Fruit fly (Drosophila melanogaster) whole organism: ENCODE data around the gene CG14963.

Experiments
- CG8478 ChIP-seq: fragments of >200 bp; optimal IDR thresholded peaks from 2 replicates; lab custom pipeline; 2018; ENCODE audit warnings: inconsistent platforms
- Dll ChIP-seq: fragments of >200 bp; optimal IDR thresholded peaks from 2 replicates; lab custom pipeline; 2017
- EcR ChIP-seq, 2 experiments: fragments of >200 bp; optimal IDR thresholded peaks; 2 replicates each; lab custom pipeline; 2017; ENCODE audit warnings: missing biosample characterization in 2 of 2, missing genetic modification characterization in 2 of 2, missing genetic modification reagents in 2 of 2
- pan ChIP-seq: fragments of >200 bp; optimal IDR thresholded peaks from 2 replicates; lab custom pipeline; 2017
- psq ChIP-seq: fragments of >200 bp; optimal IDR thresholded peaks from 2 replicates; lab custom pipeline; 2017
- usp ChIP-seq: fragments of >200 bp; optimal IDR thresholded peaks from 2 replicates; lab custom pipeline; 2017; ENCODE audit warnings: missing biosample characterization, missing genetic modification characterization, mixed read lengths

DNA sequence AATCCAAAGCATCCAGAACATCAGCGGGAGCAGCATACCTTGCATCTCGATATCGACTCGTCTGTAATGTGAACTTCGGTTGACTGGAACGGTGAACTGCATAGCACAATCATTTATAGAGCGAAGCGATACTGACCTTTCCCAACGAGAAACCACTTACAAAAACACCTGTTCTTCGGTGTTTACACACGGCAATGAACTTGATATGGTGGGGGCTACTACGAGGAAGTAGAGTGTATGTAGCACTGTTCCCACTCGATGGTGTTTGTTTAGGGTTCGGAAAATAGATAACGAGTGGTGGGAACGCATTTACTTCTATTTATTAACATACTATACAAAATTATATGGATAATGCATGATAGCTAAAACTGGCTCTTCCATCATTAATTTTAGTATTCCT is 36.5 kb upstream of the CG14963 start, which contains the start of the genes CG32269 and CG32270:
- no peak for TF ChIP-seq CG8478
- TF ChIP-seq Dll (lab: Kevin White, UChicago), result no peak
- TF ChIP-seq pan, result no peak
- TF ChIP-seq psq (lab: Kevin White, UChicago), result no peak
- TF ChIP-seq EcR (GFP tag; optimal IDR thresholded peaks at IDR 0.05; lab: Kevin White, UChicago), result no peak
- no peak for TF ChIP-seq usp (GFP tag; lab: Kevin White, UChicago)
